Worm (Caenorhabditis elegans) whole organism, late embryonic: Measurements from ENCODE around the gene F46E10.18.

Source experiments
- F13H6.1 ChIP-seq: sonication (generic microtip); optimal IDR thresholded peaks from 2 replicates; lab custom pipeline; 2016; ENCODE audit warnings: missing genetic modification characterization, missing compliant biosample characterization
- K02D7.2 ChIP-seq: sonication (generic microtip); optimal IDR thresholded peaks from 2 replicates; lab custom pipeline; 2017; ENCODE audit warnings: mild to moderate bottlenecking, missing genetic modification characterization, missing compliant biosample characterization
- K09A11.1 ChIP-seq: sonication (generic microtip); optimal IDR thresholded peaks from 2 replicates; lab custom pipeline; 2017; ENCODE audit warnings: antibody characterized with exemption, mild to moderate bottlenecking, missing genetic modification characterization, missing compliant biosample characterization; ENCODE audit not compliant: insufficient read depth
- T23F11.4 ChIP-seq: fragments of 200-800 bp; sonication (Bioruptor generic); optimal IDR thresholded peaks from 2 replicates; lab custom pipeline; 2018; ENCODE audit warnings: mild to moderate bottlenecking, missing genetic modification characterization, missing compliant biosample characterization
- ceh-19 ChIP-seq: fragments of 200-800 bp; sonication (Bioruptor generic); optimal IDR thresholded peaks from 2 replicates; lab custom pipeline; 2018; ENCODE audit warnings: mild to moderate bottlenecking, missing genetic modification characterization, missing compliant biosample characterization
- ceh-2 ChIP-seq: sonication (generic microtip); optimal IDR thresholded peaks from 2 replicates; lab custom pipeline; 2016; ENCODE audit warnings: missing genotype, missing genetic modification characterization, missing compliant biosample characterization
- ceh-45 ChIP-seq: fragments of 200-800 bp; sonication (Bioruptor generic); IDR thresholded peaks from 2 replicates; pipeline ENCODE4 v1.3.6; 2022; ENCODE audit warnings: missing genetic modification reagents, missing genetic modification characterization, missing compliant biosample characterization
- ceh-48 ChIP-seq: sonication (generic microtip); optimal IDR thresholded peaks from 2 replicates; lab custom pipeline; 2016; ENCODE audit warnings: missing genetic modification characterization, inconsistent platforms, missing compliant biosample characterization
- ceh-6 ChIP-seq: fragments of 200-800 bp; sonication (Bioruptor generic); optimal IDR thresholded peaks from 2 replicates; lab custom pipeline; 2018; ENCODE audit warnings: mild to moderate bottlenecking, missing genetic modification characterization, missing compliant biosample characterization
- ceh-9 ChIP-seq: sonication (generic microtip); optimal IDR thresholded peaks from 2 replicates; lab custom pipeline; 2016; ENCODE audit warnings: mild to moderate bottlenecking, missing genetic modification characterization, inconsistent platforms, missing compliant biosample characterization
- che-1 ChIP-seq: sonication (generic microtip); optimal IDR thresholded peaks from 2 replicates; lab custom pipeline; 2016; ENCODE audit warnings: mild to moderate bottlenecking, missing genetic modification characterization, missing compliant biosample characterization
- dmd-4 ChIP-seq: sonication (generic microtip); optimal IDR thresholded peaks from 2 replicates; lab custom pipeline; 2016; ENCODE audit warnings: borderline replicate concordance, missing genetic modification characterization, missing compliant biosample characterization
- elt-2 ChIP-seq: sonication (generic microtip); optimal IDR thresholded peaks from 2 replicates; lab custom pipeline; 2016; ENCODE audit warnings: missing genetic modification reagents, missing genetic modification characterization, missing compliant biosample characterization
- eyg-1 ChIP-seq: sonication (generic microtip); optimal IDR thresholded peaks from 2 replicates; lab custom pipeline; 2016; ENCODE audit warnings: missing genotype, missing genetic modification characterization, missing compliant biosample characterization
- fkh-10 ChIP-seq: fragments of 150-350 bp; optimal IDR thresholded peaks from 2 replicates; lab custom pipeline; 2014; ENCODE audit warnings: missing biosample characterization, missing genetic modification reagents, missing genetic modification characterization
- fkh-6 ChIP-seq: sonication (generic microtip); optimal IDR thresholded peaks from 2 replicates; lab custom pipeline; 2016; ENCODE audit warnings: missing genetic modification characterization, missing compliant biosample characterization
- gmeb-2 ChIP-seq: sonication (generic microtip); optimal IDR thresholded peaks from 2 replicates; lab custom pipeline; 2016; ENCODE audit warnings: missing genetic modification characterization, inconsistent platforms, missing compliant biosample characterization
- hlh-15 ChIP-seq: sonication (generic microtip); optimal IDR thresholded peaks from 2 replicates; lab custom pipeline; 2016; ENCODE audit warnings: missing genetic modification characterization, missing compliant biosample characterization
- hlh-8 ChIP-seq: sonication (generic microtip); optimal IDR thresholded peaks from 2 replicates; lab custom pipeline; 2016; ENCODE audit warnings: missing genotype, missing genetic modification characterization, missing compliant biosample characterization
- mec-3 ChIP-seq: sonication (generic microtip); optimal IDR thresholded peaks from 2 replicates; lab custom pipeline; 2016; ENCODE audit warnings: borderline replicate concordance, missing genetic modification characterization, missing compliant biosample characterization
- nhr-11 ChIP-seq: fragments of 150-350 bp; optimal IDR thresholded peaks from 2 replicates; lab custom pipeline; 2014; ENCODE audit warnings: missing biosample characterization, missing genetic modification characterization
- npax-4 ChIP-seq: sonication (generic microtip); optimal IDR thresholded peaks from 2 replicates; lab custom pipeline; 2016; ENCODE audit warnings: missing genetic modification characterization, missing compliant biosample characterization
- odd-2 ChIP-seq: sonication (generic microtip); optimal IDR thresholded peaks from 2 replicates; lab custom pipeline; 2017; ENCODE audit warnings: antibody characterized with exemption, mild to moderate bottlenecking, missing genetic modification characterization, missing compliant biosample characterization
- pat-9 ChIP-seq: fragments of 200-800 bp; sonication (Bioruptor generic); optimal IDR thresholded peaks from 2 replicates; lab custom pipeline; 2018; ENCODE audit warnings: mild to moderate bottlenecking, missing genetic modification characterization, moderate library complexity, missing compliant biosample characterization
- pros-1 ChIP-seq: fragments of 150-350 bp; optimal IDR thresholded peaks from 2 replicates; lab custom pipeline; 2014; ENCODE audit warnings: missing biosample characterization, missing genetic modification reagents, missing genetic modification characterization
- ref-2 ChIP-seq: sonication (generic microtip); optimal IDR thresholded peaks from 2 replicates; lab custom pipeline; 2016; ENCODE audit warnings: missing genetic modification characterization, missing compliant biosample characterization
- rnt-1 ChIP-seq: sonication (generic microtip); optimal IDR thresholded peaks from 2 replicates; lab custom pipeline; 2016; ENCODE audit warnings: missing genetic modification characterization, missing compliant biosample characterization
- sdc-2 ChIP-seq: sonication (generic microtip); optimal IDR thresholded peaks from 2 replicates; lab custom pipeline; 2016; ENCODE audit warnings: missing genotype, missing genetic modification characterization, missing compliant biosample characterization
- sox-4 ChIP-seq: sonication (generic microtip); optimal IDR thresholded peaks from 2 replicates; lab custom pipeline; 2017; ENCODE audit warnings: mild to moderate bottlenecking, missing genetic modification characterization, inconsistent platforms, missing compliant biosample characterization
- tbx-2 ChIP-seq: sonication (generic microtip); optimal IDR thresholded peaks from 2 replicates; lab custom pipeline; 2016; ENCODE audit warnings: missing genetic modification characterization, missing compliant biosample characterization
- tbx-7 ChIP-seq: sonication (generic microtip); optimal IDR thresholded peaks from 2 replicates; lab custom pipeline; 2016; ENCODE audit warnings: missing genotype, missing genetic modification characterization, missing compliant biosample characterization
- unc-3 ChIP-seq, 2 experiments: fragments of 200-800 bp in 1 of 2; sonication (Bioruptor generic) in 1 of 2; sonication (generic microtip) in 1 of 2; conservative IDR thresholded peaks in 1 of 2; optimal IDR thresholded peaks in 1 of 2; 2 replicates each; pipeline versions ENCODE4 v1.3.6 to Lab custom; 2016 to 2022; ENCODE audit warnings: missing compliant biosample characterization in 2 of 2, missing genetic modification characterization in 2 of 2, missing genetic modification reagents in 1 of 2
- unc-42 ChIP-seq: sonication (generic microtip); optimal IDR thresholded peaks from 2 replicates; lab custom pipeline; 2016; ENCODE audit warnings: missing genotype, missing genetic modification characterization, missing compliant biosample characterization
- unc-55 ChIP-seq: sonication (generic microtip); optimal IDR thresholded peaks from 2 replicates; lab custom pipeline; 2017; ENCODE audit warnings: missing biosample characterization, missing genetic modification reagents, missing genetic modification characterization
- zip-5 ChIP-seq: sonication (generic microtip); optimal IDR thresholded peaks from 2 replicates; lab custom pipeline; 2016; ENCODE audit warnings: missing genetic modification characterization, missing compliant biosample characterization

F46E10.18 gene

ce11 chrV:6506238-6506956 lies 14.4 kb upstream of the F46E10.18 start:
- TF ChIP-seq unc-55 (GFP tag; lab: Kevin White, UChicago) (no peak), ref-2 (tag; lab: Kevin White, UChicago) (no peak), pat-9 (tag; lab: Kevin White, UChicago) (no peak), mec-3 (tag; lab: Kevin White, UChicago) (no peak), gmeb-2 (tag; lab: Kevin White, UChicago) (no peak), sox-4 (tag; lab: Kevin White, UChicago) (no peak)

ce11 chrV:6508703-6509102 lies 12.1 kb upstream of the F46E10.18 start, which contains the start of gene ubh-3:
Gene ubh-3 (minus strand): TSS chrV:6508803.
- TF ChIP-seq K09A11.1: no peak
- no peak for TF ChIP-seq ceh-2
- TF ChIP-seq fkh-10 (GFP tag; lab: Kevin White, UChicago): no peak
- TF ChIP-seq unc-3 (GFP tag; conservative IDR thresholded peaks at IDR 0.05; lab: Robert Waterston, UW): no peak
- TF ChIP-seq unc-3 (tag; optimal IDR thresholded peaks at IDR 0.05; lab: Kevin White, UChicago): no peak
- no peak for TF ChIP-seq ceh-45 (GFP tag; lab: Robert Waterston, UW)
- no peak for TF ChIP-seq rnt-1 (tag; lab: Kevin White, UChicago)
- TF ChIP-seq dmd-4: no peak
- no peak for TF ChIP-seq T23F11.4 (GFP tag; lab: Kevin White, UChicago)
- TF ChIP-seq elt-2 (tag; lab: Kevin White, UChicago): no peak

- TF ChIP-seq nhr-11 (tag; lab: Kevin White, UChicago) (no peak), unc-42 (tag; lab: Kevin White, UChicago) (no peak), hlh-8 (tag; lab: Kevin White, UChicago) (no peak), tbx-7 (tag; lab: Kevin White, UChicago) (no peak), unc-3 (GFP tag; conservative IDR thresholded peaks at IDR 0.05; lab: Robert Waterston, UW) (no peak), unc-3 (tag; optimal IDR thresholded peaks at IDR 0.05; lab: Kevin White, UChicago) (no peak), eyg-1 (no peak), K02D7.2 (tag; lab: Kevin White, UChicago) (no peak), hlh-15 (no peak), tbx-2 (tag; lab: Kevin White, UChicago) (no peak), F13H6.1 (tag; lab: Kevin White, UChicago) (no peak), pros-1 (no peak), npax-4 (tag; lab: Kevin White, UChicago) (no peak), mec-3 (tag; lab: Kevin White, UChicago) (no peak), ceh-19 (GFP tag; lab: Kevin White, UChicago) (no peak), che-1 (tag; lab: Kevin White, UChicago) (no peak), zip-5 (tag; lab: Kevin White, UChicago) (no peak), ceh-9 (tag; lab: Kevin White, UChicago) (no peak), elt-2 (tag; lab: Kevin White, UChicago) (no peak), ceh-6 (GFP tag; lab: Kevin White, UChicago) (no peak), fkh-6 (tag; lab: Kevin White, UChicago) (no peak)
Observed at ce11 chrV:6509717-6510116, 11.1 kb upstream of the F46E10.18 start, which contains the start of gene ubh-2. Gene ubh-2 (minus strand): TSS chrV:6509817.

ce11 chrV:6510622-6511021 lies 10.2 kb upstream of the F46E10.18 start:
- TF ChIP-seq ref-2 (tag; lab: Kevin White, UChicago) (no peak), odd-2 (tag; lab: Kevin White, UChicago) (no peak), ceh-48 (tag; lab: Kevin White, UChicago) (no peak), sdc-2 (tag; lab: Kevin White, UChicago) (no peak)
